Fruit fly (Drosophila melanogaster): ENCODE results near the gene CG4789.

Gene CG4789

dm6 chrX:16834259-16834658, 33.5 kb downstream of the CG4789 start (continued):
- no peak for TF ChIP-seq prd (optimal IDR thresholded peaks at IDR 0.05)
- peak; percentile 50; the same call in 2 of the 3 replicates for TF ChIP-seq prd (GFP tag; IDR thresholded peaks at IDR 0.05)
- no peak for TF ChIP-seq mirr (GFP tag; optimal IDR thresholded peaks at IDR 0.05)
- TF ChIP-seq CG6765 (GFP tag; optimal IDR thresholded peaks at IDR 0.05) = no peak
- TF ChIP-seq CG6813 (GFP tag; optimal IDR thresholded peaks at IDR 0.05) = no peak
- no peak for TF ChIP-seq Trl (optimal IDR thresholded peaks at IDR 0.05)
- peak; percentile 28 for TF ChIP-seq Trl (GFP tag; optimal IDR thresholded peaks at IDR 0.05)
- no peak for TF ChIP-seq HLHmδ (GFP tag; optimal IDR thresholded peaks at IDR 0.05)
- no peak for TF ChIP-seq fru (optimal IDR thresholded peaks at IDR 0.05)
- peak; percentile 64 for TF ChIP-seq dmrt99B (tag; optimal IDR thresholded peaks at IDR 0.05)
- TF ChIP-seq Myb (GFP tag; optimal IDR thresholded peaks at IDR 0.05) = no peak
- no peak for TF ChIP-seq HmgD (GFP tag; optimal IDR thresholded peaks at IDR 0.05)
- TF ChIP-seq otp (GFP tag; IDR thresholded peaks at IDR 0.05) = no peak
- TF ChIP-seq H2.0 (GFP tag; IDR thresholded peaks at IDR 0.05) = no peak
- TF ChIP-seq unc-4 (GFP tag; IDR thresholded peaks at IDR 0.05; ENCODE audit: partially characterized antibody) = no peak
- TF ChIP-seq Jarid2 (GFP tag; optimal IDR thresholded peaks at IDR 0.05) = no peak
- no peak for TF ChIP-seq CkIIα-i1 (GFP tag; IDR thresholded peaks at IDR 0.05)
- TF ChIP-seq CG11504 (tag; optimal IDR thresholded peaks at IDR 0.05) = peak; percentile 62
- no peak for TF ChIP-seq CG4328 (GFP tag; optimal IDR thresholded peaks at IDR 0.05)
- TF ChIP-seq HLH54F (GFP tag; optimal IDR thresholded peaks at IDR 0.05) = no peak
- TF ChIP-seq eyg (GFP tag; optimal IDR thresholded peaks at IDR 0.05) = no peak
- TF ChIP-seq Adf1 (GFP tag; IDR thresholded peaks at IDR 0.05) = no peak
- TF ChIP-seq CG12744 (GFP tag; optimal IDR thresholded peaks at IDR 0.05) = no peak
- TF ChIP-seq Lhr (GFP tag; optimal IDR thresholded peaks at IDR 0.05) = no peak
- no peak for TF ChIP-seq ftz-f1 (GFP tag; optimal IDR thresholded peaks at IDR 0.05)
- TF ChIP-seq Asciz (GFP tag; optimal IDR thresholded peaks at IDR 0.05) = no peak
- TF ChIP-seq slbo (GFP tag; IDR thresholded peaks at IDR 0.05) = peak; percentile 37; the same call in 1 of the 2 replicates
- peak; percentile 33; the same call in 1 of the 2 replicates for TF ChIP-seq wor (GFP tag; IDR thresholded peaks at IDR 0.05)
- TF ChIP-seq Gug (GFP tag; IDR thresholded peaks at IDR 0.05) = no peak
- TF ChIP-seq Dip3 (GFP tag; optimal IDR thresholded peaks at IDR 0.05) = no peak
- no peak for TF ChIP-seq ab (GFP tag; optimal IDR thresholded peaks at IDR 0.05)
- no peak for TF ChIP-seq Dll (GFP tag; IDR thresholded peaks at IDR 0.05; ENCODE audit: partially characterized antibody)
- TF ChIP-seq CG4820 (GFP tag; optimal IDR thresholded peaks at IDR 0.05) = peak; percentile 17
- no peak for TF ChIP-seq CG5245 (GFP tag; optimal IDR thresholded peaks at IDR 0.05)
- TF ChIP-seq HLH4C (GFP tag; IDR thresholded peaks at IDR 0.05; ENCODE audit: partially characterized antibody) = no peak
- TF ChIP-seq luna (GFP tag; optimal IDR thresholded peaks at IDR 0.05) = no peak
- no peak for TF ChIP-seq cad (GFP tag; optimal IDR thresholded peaks at IDR 0.05)
- peak; percentile 23 for TF ChIP-seq CG16863 (GFP tag; optimal IDR thresholded peaks at IDR 0.05)
- TF ChIP-seq Xbp1 (GFP tag; optimal IDR thresholded peaks at IDR 0.05) = peak; percentile 43
- TF ChIP-seq Ssrp (tag; optimal IDR thresholded peaks at IDR 0.05) = peak; percentile 55
- TF ChIP-seq CG17829 (tag; optimal IDR thresholded peaks at IDR 0.05) = peak; percentile 47
- TF ChIP-seq CG18262 (tag; optimal IDR thresholded peaks at IDR 0.05) = peak; percentile 69
- no peak for TF ChIP-seq HmgZ (tag; optimal IDR thresholded peaks at IDR 0.05)
- TF ChIP-seq dysf (GFP tag; IDR thresholded peaks at IDR 0.05) = peak; percentile 56; the same call in 1 of the 3 replicates
- no peak for TF ChIP-seq jumu (GFP tag; optimal IDR thresholded peaks at IDR 0.05)
- no peak for TF ChIP-seq yki (optimal IDR thresholded peaks at IDR 0.05)
- TF ChIP-seq CG2875 (GFP tag; optimal IDR thresholded peaks at IDR 0.05) = no peak
- TF ChIP-seq CG12299 (tag; optimal IDR thresholded peaks at IDR 0.05) = no peak
- TF ChIP-seq gsb (GFP tag; IDR thresholded peaks at IDR 0.05) = no peak
- TF ChIP-seq Side (GFP tag; optimal IDR thresholded peaks at IDR 0.05) = no peak
- no peak for TF ChIP-seq trem (tag; optimal IDR thresholded peaks at IDR 0.05)
- TF ChIP-seq bsh (GFP tag; optimal IDR thresholded peaks at IDR 0.05) = peak; percentile 53 to 80
- no peak for TF ChIP-seq CG11695 (GFP tag; IDR thresholded peaks at IDR 0.05)

Data from whole organism, embryonic.